Fruit fly (Drosophila melanogaster) whole organism, prepupa: ENCODE results near the gene Ets97D.
A peak's percentile ranks its signal among the peaks of the same experiment; 100 is the strongest.

ENCODE experiments used
- Blimp-1 ChIP-seq: fragments of 200-800 bp; sonication (Bioruptor generic); optimal IDR thresholded peaks from 3 replicates; lab custom pipeline; 2017; ENCODE audit warnings: missing biosample characterization, missing genetic modification characterization, mild to moderate bottlenecking, moderate library complexity, missing genetic modification reagents
- CG10669 ChIP-seq: fragments of 200-800 bp; sonication (Bioruptor generic); optimal IDR thresholded peaks from 3 replicates; lab custom pipeline; 2018; ENCODE audit warnings: missing biosample characterization, mild to moderate bottlenecking, missing genetic modification characterization, moderate library complexity
- CG11294 ChIP-seq: fragments of 200-800 bp; sonication (Bioruptor generic); IDR thresholded peaks from 2 replicates; pipeline ENCODE4 v1.3.6; 2022; ENCODE audit warnings: missing biosample characterization, missing genetic modification characterization
- CG11762 ChIP-seq: fragments of 200-800 bp; sonication (Bioruptor generic); optimal IDR thresholded peaks from 3 replicates; lab custom pipeline; 2016; ENCODE audit warnings: missing biosample characterization, missing genetic modification characterization; ENCODE audit not compliant: insufficient read depth
- CG11902 ChIP-seq: fragments of 200-800 bp; sonication (Bioruptor generic); optimal IDR thresholded peaks from 3 replicates; lab custom pipeline; 2016; ENCODE audit warnings: missing biosample characterization, missing genetic modification characterization
- CG15336 ChIP-seq: fragments of 200-800 bp; sonication (Bioruptor generic); IDR thresholded peaks from 2 replicates; pipeline ENCODE4 v1.3.6; 2022; ENCODE audit warnings: missing biosample characterization, missing genetic modification characterization
- CG16779 ChIP-seq: fragments of 200-800 bp; sonication (Bioruptor generic); optimal IDR thresholded peaks from 3 replicates; lab custom pipeline; 2017; ENCODE audit warnings: missing biosample characterization, mild to moderate bottlenecking, missing genetic modification characterization
- CG3032 ChIP-seq: fragments of 200-800 bp; optimal IDR thresholded peaks from 2 replicates; lab custom pipeline; 2019; ENCODE audit warnings: missing biosample characterization, mild to moderate bottlenecking, missing genetic modification characterization, moderate library complexity
- CG32006 ChIP-seq: fragments of 200-800 bp; sonication (Bioruptor generic); optimal IDR thresholded peaks from 3 replicates; lab custom pipeline; 2017; ENCODE audit warnings: missing biosample characterization, mild to moderate bottlenecking, missing genetic modification characterization
- CG34406 ChIP-seq: fragments of 200-800 bp; sonication (Bioruptor generic); optimal IDR thresholded peaks from 3 replicates; lab custom pipeline; 2016; ENCODE audit warnings: missing biosample characterization, missing genetic modification characterization
- CG3919 ChIP-seq: fragments of 200-800 bp; sonication (Bioruptor generic); optimal IDR thresholded peaks from 3 replicates; lab custom pipeline; 2016; ENCODE audit warnings: missing biosample characterization, missing genetic modification characterization
- CG4318 ChIP-seq: fragments of 200-800 bp; sonication (Bioruptor generic); optimal IDR thresholded peaks from 3 replicates; lab custom pipeline; 2017; ENCODE audit warnings: missing biosample characterization, mild to moderate bottlenecking, missing genetic modification characterization
- CG6163 ChIP-seq: fragments of 200-800 bp; sonication (Bioruptor generic); IDR thresholded peaks from 3 replicates; pipeline ENCODE4 v1.3.6; 2022; ENCODE audit warnings: missing biosample characterization, missing genetic modification characterization
- CG6276 ChIP-seq: fragments of 200-800 bp; sonication (Bioruptor generic); optimal IDR thresholded peaks from 2 replicates; lab custom pipeline; 2017; ENCODE audit warnings: missing biosample characterization, mild to moderate bottlenecking, missing genetic modification characterization
- CG6808 ChIP-seq: fragments of 200-800 bp; sonication (Bioruptor generic); optimal IDR thresholded peaks from 3 replicates; lab custom pipeline; 2017; ENCODE audit warnings: missing biosample characterization, missing genetic modification characterization, mild to moderate bottlenecking, moderate library complexity, missing genetic modification reagents
- CG6854 ChIP-seq: fragments of 200-800 bp; sonication (Bioruptor generic); optimal IDR thresholded peaks from 2 replicates; lab custom pipeline; 2017; ENCODE audit warnings: missing biosample characterization, mild to moderate bottlenecking, missing genetic modification characterization
- CG7368 ChIP-seq: fragments of 200-800 bp; sonication (Bioruptor generic); optimal IDR thresholded peaks from 3 replicates; lab custom pipeline; 2016; ENCODE audit warnings: missing biosample characterization, missing genetic modification characterization
- CG8119 ChIP-seq: fragments of 200-800 bp; sonication (Bioruptor generic); IDR thresholded peaks from 3 replicates; pipeline ENCODE4 v1.3.6; 2022; ENCODE audit warnings: missing biosample characterization, missing genetic modification characterization
- CG8319 ChIP-seq: fragments of 200-800 bp; sonication (Bioruptor generic); optimal IDR thresholded peaks from 3 replicates; lab custom pipeline; 2016; ENCODE audit warnings: missing biosample characterization, missing genetic modification characterization
- CG8632 ChIP-seq: fragments of 200-800 bp; sonication (Bioruptor generic); optimal IDR thresholded peaks from 3 replicates; lab custom pipeline; 2016; ENCODE audit warnings: missing biosample characterization, missing genetic modification characterization
- CG9139 ChIP-seq: fragments of 200-800 bp; sonication (Bioruptor generic); optimal IDR thresholded peaks from 3 replicates; lab custom pipeline; 2017; ENCODE audit warnings: missing biosample characterization, mild to moderate bottlenecking, missing genetic modification characterization
- Eip78C ChIP-seq: fragments of 200-800 bp; sonication (Bioruptor generic); peaks from one replicate; lab custom pipeline; 2016; ENCODE audit warnings: missing biosample characterization, missing genetic modification characterization
- Eip93F ChIP-seq: fragments of 200-800 bp; sonication (Bioruptor generic); optimal IDR thresholded peaks from 2 replicates; lab custom pipeline; 2016; ENCODE audit warnings: missing biosample characterization, mild to moderate bottlenecking, missing genetic modification characterization
- Ets96B ChIP-seq: fragments of 200-800 bp; optimal IDR thresholded peaks from 2 replicates; lab custom pipeline; 2019; ENCODE audit warnings: missing biosample characterization, mild to moderate bottlenecking, missing genetic modification characterization, moderate library complexity
- Gug ChIP-seq: fragments of 200-800 bp; sonication (Bioruptor generic); IDR thresholded peaks from 2 replicates; pipeline ENCODE4 v1.3.6; 2022; ENCODE audit warnings: missing biosample characterization, missing genetic modification characterization
- Hr39 ChIP-seq: fragments of 200-800 bp; sonication (Bioruptor generic); optimal IDR thresholded peaks from 2 replicates; lab custom pipeline; 2016; ENCODE audit warnings: missing biosample characterization, missing genetic modification characterization
- Hr4 ChIP-seq: fragments of 200-800 bp; sonication (Bioruptor generic); optimal IDR thresholded peaks from 3 replicates; lab custom pipeline; 2016; ENCODE audit warnings: missing biosample characterization, missing genetic modification characterization
- Met ChIP-seq: fragments of 200-800 bp; sonication (Bioruptor generic); optimal IDR thresholded peaks from 3 replicates; lab custom pipeline; 2016; ENCODE audit warnings: missing biosample characterization, missing genetic modification characterization
- OdsH ChIP-seq: fragments of 200-800 bp; sonication (Bioruptor generic); optimal IDR thresholded peaks from 3 replicates; lab custom pipeline; 2016; ENCODE audit warnings: missing biosample characterization, missing genetic modification characterization
- Smox ChIP-seq: fragments of 200-800 bp; sonication (Bioruptor generic); optimal IDR thresholded peaks from 3 replicates; lab custom pipeline; 2016; ENCODE audit warnings: missing biosample characterization, missing genetic modification characterization
- Sox14 ChIP-seq: fragments of 200-800 bp; sonication (Bioruptor generic); optimal IDR thresholded peaks from 3 replicates; lab custom pipeline; 2016; ENCODE audit warnings: missing biosample characterization, missing genetic modification characterization
- achi ChIP-seq: fragments of 200-800 bp; sonication (Bioruptor generic); optimal IDR thresholded peaks from 3 replicates; lab custom pipeline; 2016; ENCODE audit warnings: missing biosample characterization, missing genetic modification characterization
- acj6 ChIP-seq: fragments of 200-800 bp; sonication (Bioruptor generic); optimal IDR thresholded peaks from 3 replicates; lab custom pipeline; 2016; ENCODE audit warnings: missing biosample characterization, missing genetic modification characterization
- eg ChIP-seq: fragments of 200-800 bp; sonication (Bioruptor generic); IDR thresholded peaks from 3 replicates; pipeline ENCODE4 v1.3.6; 2022; ENCODE audit warnings: missing biosample characterization, missing genetic modification characterization
- esn ChIP-seq: fragments of 200-800 bp; sonication (Bioruptor generic); optimal IDR thresholded peaks from 2 replicates; lab custom pipeline; 2016; ENCODE audit warnings: missing biosample characterization, mild to moderate bottlenecking, missing genetic modification characterization, moderate library complexity
- fd85E ChIP-seq: fragments of 200-800 bp; sonication (Bioruptor generic); optimal IDR thresholded peaks from 3 replicates; lab custom pipeline; 2016; ENCODE audit warnings: missing biosample characterization, missing genetic modification characterization
- fkh ChIP-seq: fragments of 200-800 bp; sonication (Bioruptor generic); optimal IDR thresholded peaks from 3 replicates; lab custom pipeline; 2017; ENCODE audit warnings: missing biosample characterization, mild to moderate bottlenecking, missing genetic modification characterization, moderate library complexity
- lz ChIP-seq: fragments of 200-800 bp; sonication (Bioruptor generic); optimal IDR thresholded peaks from 3 replicates; lab custom pipeline; 2016; ENCODE audit warnings: missing biosample characterization, missing genetic modification characterization
- net ChIP-seq: fragments of 200-800 bp; sonication (Bioruptor generic); optimal IDR thresholded peaks from 3 replicates; lab custom pipeline; 2016; ENCODE audit warnings: missing biosample characterization, missing genetic modification characterization
- pdm3 ChIP-seq: fragments of 200-800 bp; sonication (Bioruptor generic); optimal IDR thresholded peaks from 3 replicates; lab custom pipeline; 2016; ENCODE audit warnings: missing biosample characterization, missing genetic modification characterization
- salr ChIP-seq, 2 experiments: fragments of 200-800 bp; sonication (Bioruptor generic); optimal IDR thresholded peaks; 3 replicates each; lab custom pipeline; 2016 to 2018; ENCODE audit warnings: missing biosample characterization in 2 of 2, missing genetic modification characterization in 2 of 2, mild to moderate bottlenecking in 1 of 2
- ss ChIP-seq, 2 experiments: fragments of 200-800 bp; sonication (Bioruptor generic); optimal IDR thresholded peaks; 2 replicates in 1 of 2; 3 replicates in 1 of 2; lab custom pipeline; 2017 to 2018; ENCODE audit warnings: mild to moderate bottlenecking in 2 of 2, missing biosample characterization in 2 of 2, missing genetic modification characterization in 2 of 2, moderate library complexity in 1 of 2
- topi ChIP-seq: fragments of 200-800 bp; sonication (Bioruptor generic); optimal IDR thresholded peaks from 3 replicates; lab custom pipeline; 2016; ENCODE audit warnings: missing biosample characterization, missing genetic modification characterization
- vri ChIP-seq: fragments of 200-800 bp; sonication (Bioruptor generic); optimal IDR thresholded peaks from 3 replicates; lab custom pipeline; 2016; ENCODE audit warnings: missing biosample characterization, mild to moderate bottlenecking, missing genetic modification characterization

Ets97D gene

dm6 chr3R:26923830-26924333 lies 11.2 kb upstream of the Ets97D start (continued):
- no peak for TF ChIP-seq Ets96B
- peak; percentile 8 for TF ChIP-seq CG3919 (GFP tag; lab: Kevin White, UChicago)
- peak; percentile 14 for TF ChIP-seq CG7368 (GFP tag; lab: Kevin White, UChicago)
- no peak for TF ChIP-seq CG11294 (GFP tag; lab: Robert Waterston, UW)
- no peak for TF ChIP-seq CG6854
- TF ChIP-seq fkh, result peak; percentile 88
- TF ChIP-seq ss (GFP tag; optimal IDR thresholded peaks at IDR 0.05; lab: Kevin White, UChicago), result no peak
- peak; percentile 18 for TF ChIP-seq CG8319
- TF ChIP-seq Gug (GFP tag; lab: Robert Waterston, UW), result no peak
- TF ChIP-seq salr (GFP tag; optimal IDR thresholded peaks at IDR 0.05; lab: Kevin White, UChicago), result no peak
- no peak for TF ChIP-seq CG6163
- no peak for TF ChIP-seq CG6808 (GFP tag; lab: Kevin White, UChicago)
- no peak for TF ChIP-seq CG34406 (GFP tag; lab: Kevin White, UChicago)
- no peak for TF ChIP-seq Hr4 (GFP tag; lab: Kevin White, UChicago)
- TF ChIP-seq Smox (GFP tag; lab: Kevin White, UChicago), result peak; percentile 45
- peak; percentile 51; the same call in 2 of the 3 replicates for TF ChIP-seq eg (GFP tag; lab: Robert Waterston, UW)
- no peak for TF ChIP-seq fd85E
- peak; percentile 82 for TF ChIP-seq Eip78C (GFP tag; lab: Kevin White, UChicago)
- TF ChIP-seq pdm3 (GFP tag; lab: Kevin White, UChicago), result peak; percentile 7
- no peak for TF ChIP-seq CG9139 (GFP tag; lab: Kevin White, UChicago)

- TF ChIP-seq Hr4 (GFP tag; lab: Kevin White, UChicago), result no peak
- TF ChIP-seq Eip93F (GFP tag; lab: Kevin White, UChicago), result no peak
- no peak for TF ChIP-seq CG4318
- no peak for TF ChIP-seq fd85E
- TF ChIP-seq topi (GFP tag; lab: Kevin White, UChicago), result no peak
- TF ChIP-seq vri (GFP tag; lab: Kevin White, UChicago), result no peak
- no peak for TF ChIP-seq CG10669
- TF ChIP-seq CG3032 (tag; lab: Kevin White, UChicago), result no peak
Observed at dm6 chr3R:26918857-26919256, 6.2 kb upstream of the Ets97D start.

- TF ChIP-seq topi (GFP tag; lab: Kevin White, UChicago) (peak; percentile 5), Gug (GFP tag; lab: Robert Waterston, UW) (no peak), CG7368 (GFP tag; lab: Kevin White, UChicago) (peak; percentile 20), CG3919 (GFP tag; lab: Kevin White, UChicago) (peak; percentile 58), CG10669 (peak; percentile 25), eg (GFP tag; lab: Robert Waterston, UW) (peak; percentile 73), OdsH (GFP tag; lab: Kevin White, UChicago) (peak; percentile 8), CG15336 (peak; percentile 58; the same call in 1 of the 2 replicates), CG6808 (GFP tag; lab: Kevin White, UChicago) (peak; percentile 27), achi (peak; percentile 56), CG4318 (no peak), CG6854 (peak; percentile 80), CG8119 (GFP tag; lab: Robert Waterston, UW) (peak; percentile 30; the same call in 1 of the 3 replicates), lz (GFP tag; lab: Kevin White, UChicago) (peak; percentile 32), CG11902 (GFP tag; lab: Kevin White, UChicago) (no peak), salr (GFP tag; optimal IDR thresholded peaks at IDR 0.05; lab: Kevin White, UChicago) (no peak), Smox (GFP tag; lab: Kevin White, UChicago) (no peak), esn (GFP tag; lab: Kevin White, UChicago) (peak; percentile 57), CG8632 (GFP tag; lab: Kevin White, UChicago) (no peak), CG6276 (peak; percentile 61), CG16779 (tag; lab: Kevin White, UChicago) (peak; percentile 57), Eip93F (GFP tag; lab: Kevin White, UChicago) (no peak), Met (GFP tag; lab: Kevin White, UChicago) (no peak), net (GFP tag; lab: Kevin White, UChicago) (peak; percentile 54), CG6163 (peak; percentile 55; the same call in 2 of the 3 replicates), Sox14 (GFP tag; lab: Kevin White, UChicago) (peak; percentile 13), CG32006 (GFP tag; lab: Kevin White, UChicago) (no peak), Ets96B (peak; percentile 63), Eip78C (GFP tag; lab: Kevin White, UChicago) (peak; percentile 65), fd85E (no peak), ss (GFP tag; optimal IDR thresholded peaks at IDR 0.05; lab: Kevin White, UChicago) (peak; percentile 39 to 44), Blimp-1 (GFP tag; lab: Kevin White, UChicago) (peak; percentile 3), Hr39 (GFP tag; lab: Kevin White, UChicago) (no peak), acj6 (GFP tag; lab: Kevin White, UChicago) (no peak), pdm3 (GFP tag; lab: Kevin White, UChicago) (no peak), CG11762 (GFP tag; lab: Kevin White, UChicago) (peak; percentile 22)
Observed at dm6 chr3R:26915463-26915925, 2.8 kb upstream of the Ets97D start, which contains the start of gene CG46339. Gene CG46339, plus strand, starts transcription at chr3R:26915761.
